Worm (Caenorhabditis elegans): ENCODE data around the gene str-32.

- TF ChIP-seq nhr-23 (tag; optimal IDR thresholded peaks at IDR 0.05) (no peak), snpc-4 (tag; optimal IDR thresholded peaks at IDR 0.05) (no peak), nhr-76 (tag; optimal IDR thresholded peaks at IDR 0.05) (no peak), unc-39 (tag; optimal IDR thresholded peaks at IDR 0.05) (no peak), nhr-237 (tag; optimal IDR thresholded peaks at IDR 0.05) (no peak), ztf-11 (tag; optimal IDR thresholded peaks at IDR 0.05) (no peak), nhr-12 (tag; optimal IDR thresholded peaks at IDR 0.05) (no peak)
Observed at ce11 chrV:4862737-4863136, 18.5 kb downstream of the str-32 start, which contains the start of gene C37H5.13.
